Fruit fly (Drosophila melanogaster) whole organism, embryonic: ENCODE data around the gene Cdk1.

Experiments
- Bdp1 ChIP-seq: fragments of 200-800 bp; sonication (Bioruptor generic); optimal IDR thresholded peaks from 3 replicates; lab custom pipeline; 2016; ENCODE audit warnings: missing biosample characterization, missing genetic modification characterization
- CG10979 ChIP-seq: fragments of 200-800 bp; sonication (Bioruptor generic); optimal IDR thresholded peaks from 2 replicates; lab custom pipeline; 2018; ENCODE audit warnings: missing biosample characterization, mild to moderate bottlenecking, missing genetic modification characterization, moderate library complexity
- CG11093 ChIP-seq: fragments of 200-800 bp; sonication (Bioruptor generic); IDR thresholded peaks from 3 replicates; pipeline ENCODE4 v1.3.6; 2022; ENCODE audit warnings: missing biosample characterization, missing genetic modification characterization
- CG11456 ChIP-seq: fragments of 200-800 bp; sonication (Bioruptor generic); IDR thresholded peaks from 3 replicates; pipeline ENCODE4 v1.3.6; 2022; ENCODE audit warnings: missing biosample characterization, missing genetic modification characterization
- CG11696 ChIP-seq: fragments of 200-800 bp; sonication (Bioruptor generic); IDR thresholded peaks from 2 replicates; pipeline ENCODE4 v1.3.6; 2022; ENCODE audit warnings: missing biosample characterization, missing genetic modification characterization
- CG12104 ChIP-seq: fragments of 200-800 bp; sonication (Bioruptor generic); optimal IDR thresholded peaks from 3 replicates; lab custom pipeline; 2016; ENCODE audit warnings: missing biosample characterization, missing genetic modification characterization
- CG14441 ChIP-seq: fragments of 200-800 bp; sonication (Bioruptor generic); IDR thresholded peaks from 2 replicates; pipeline ENCODE4 v1.3.6; 2022; ENCODE audit warnings: missing biosample characterization, missing genetic modification characterization
- CG14710 ChIP-seq: fragments of 200-800 bp; sonication (Bioruptor generic); optimal IDR thresholded peaks from 3 replicates; lab custom pipeline; 2019; ENCODE audit warnings: missing biosample characterization, mild to moderate bottlenecking, missing genetic modification characterization, moderate library complexity
- CG15073 ChIP-seq: fragments of 200-800 bp; sonication (Bioruptor generic); optimal IDR thresholded peaks from 2 replicates; lab custom pipeline; 2016; ENCODE audit warnings: missing biosample characterization, missing genetic modification characterization
- CG17385 ChIP-seq: fragments of 200-800 bp; sonication (Bioruptor generic); optimal IDR thresholded peaks from 3 replicates; lab custom pipeline; 2018; ENCODE audit warnings: missing biosample characterization, mild to moderate bottlenecking, missing genetic modification characterization
- CG1792 ChIP-seq: fragments of 200-800 bp; sonication (Bioruptor generic); optimal IDR thresholded peaks from 2 replicates; lab custom pipeline; 2016; ENCODE audit warnings: missing biosample characterization, missing genetic modification characterization
- CG18476 ChIP-seq: fragments of 200-800 bp; sonication (Bioruptor generic); optimal IDR thresholded peaks from 2 replicates; lab custom pipeline; 2016; ENCODE audit warnings: missing biosample characterization, mild to moderate bottlenecking, missing genetic modification characterization
- CG2129 ChIP-seq: fragments of 200-800 bp; sonication (Bioruptor generic); IDR thresholded peaks from 2 replicates; pipeline ENCODE4 v1.3.6; 2022; ENCODE audit warnings: missing biosample characterization, missing genetic modification characterization; ENCODE audit not compliant: partially characterized antibody
- CG2678 ChIP-seq: fragments of 200-800 bp; sonication (Bioruptor generic); optimal IDR thresholded peaks from 3 replicates; lab custom pipeline; 2019; ENCODE audit warnings: missing biosample characterization, mild to moderate bottlenecking, missing genetic modification characterization, moderate library complexity
- CG31441 ChIP-seq: fragments of 200-800 bp; sonication (Bioruptor generic); IDR thresholded peaks from 2 replicates; pipeline ENCODE4 v1.3.6; 2022; ENCODE audit warnings: missing biosample characterization, missing genetic modification characterization
- CG34224 ChIP-seq: fragments of 200-800 bp; sonication (Bioruptor generic); IDR thresholded peaks from 3 replicates; pipeline ENCODE4 v1.3.6; 2022; ENCODE audit warnings: missing biosample characterization, missing genetic modification characterization; ENCODE audit not compliant: partially characterized antibody
- CG6175 ChIP-seq: fragments of 200-800 bp; sonication (Bioruptor generic); IDR thresholded peaks from 3 replicates; pipeline ENCODE4 v1.3.6; 2022; ENCODE audit warnings: missing biosample characterization, missing genetic modification characterization
- CG6765 ChIP-seq: fragments of 200-800 bp; sonication (Bioruptor generic); optimal IDR thresholded peaks from 3 replicates; lab custom pipeline; 2017; ENCODE audit warnings: missing biosample characterization, mild to moderate bottlenecking, missing genetic modification characterization
- CG7987 ChIP-seq: fragments of 200-800 bp; sonication (Bioruptor generic); optimal IDR thresholded peaks from 2 replicates; lab custom pipeline; 2018; ENCODE audit warnings: missing biosample characterization, mild to moderate bottlenecking, missing genetic modification characterization, moderate library complexity
- CG8290 ChIP-seq, 3 experiments: fragments of 200-800 bp; sonication (Bioruptor generic); optimal IDR thresholded peaks; 2 replicates each; lab custom pipeline; 2016 to 2019; ENCODE audit warnings: missing biosample characterization in 3 of 3, missing genetic modification characterization in 3 of 3, mild to moderate bottlenecking in 2 of 3, moderate library complexity in 1 of 3
- CHES-1-like ChIP-seq: fragments of 200-800 bp; sonication (Bioruptor generic); optimal IDR thresholded peaks from 2 replicates; lab custom pipeline; 2016; ENCODE audit warnings: missing biosample characterization, missing genetic modification characterization
- Chrac-16 ChIP-seq: fragments of 200-800 bp; sonication (Bioruptor generic); optimal IDR thresholded peaks from 3 replicates; lab custom pipeline; 2016; ENCODE audit warnings: missing biosample characterization, missing genetic modification characterization
- Dfd ChIP-seq, 2 experiments: fragments of >200 bp; optimal IDR thresholded peaks; 2 replicates each; lab custom pipeline; 2017; ENCODE audit warnings: missing biosample characterization in 2 of 2, missing genetic modification characterization in 2 of 2
- E2f2 ChIP-seq: fragments of 200-800 bp; sonication (Bioruptor generic); IDR thresholded peaks from 2 replicates; pipeline ENCODE4 v1.3.6; 2022; ENCODE audit warnings: missing biosample characterization, missing genetic modification characterization
- Ets65A ChIP-seq: fragments of 200-800 bp; sonication (Bioruptor generic); peaks from one replicate; lab custom pipeline; 2016; ENCODE audit warnings: missing biosample characterization, missing genetic modification characterization
- Nf-YB ChIP-seq: fragments of 200-800 bp; sonication (Bioruptor generic); optimal IDR thresholded peaks from 3 replicates; lab custom pipeline; 2019; ENCODE audit warnings: missing biosample characterization, mild to moderate bottlenecking, missing genetic modification characterization, moderate library complexity
- Nf-YC ChIP-seq: fragments of 200-800 bp; optimal IDR thresholded peaks from 3 replicates; lab custom pipeline; 2019; ENCODE audit warnings: missing biosample characterization, mild to moderate bottlenecking, missing genetic modification characterization, moderate library complexity
- Poxn ChIP-seq: fragments of 200-800 bp; sonication (Bioruptor generic); IDR thresholded peaks from 2 replicates; pipeline ENCODE4 v1.3.6; 2022; ENCODE audit warnings: missing biosample characterization, missing genetic modification characterization
- Ptx1 ChIP-seq: fragments of 200-800 bp; sonication (Bioruptor generic); IDR thresholded peaks from 2 replicates; pipeline ENCODE4 v1.3.6; 2022; ENCODE audit warnings: missing biosample characterization, missing genetic modification characterization
- Sry-δ ChIP-seq: fragments of 200-800 bp; sonication (Bioruptor generic); optimal IDR thresholded peaks from 2 replicates; lab custom pipeline; 2016; ENCODE audit warnings: missing biosample characterization, missing genetic modification characterization
- ato ChIP-seq: fragments of 200-800 bp; sonication (Bioruptor generic); IDR thresholded peaks from 2 replicates; pipeline ENCODE4 v1.3.6; 2022; ENCODE audit warnings: missing biosample characterization, missing genetic modification characterization; ENCODE audit not compliant: partially characterized antibody
- az2 ChIP-seq: fragments of 200-800 bp; sonication (Bioruptor generic); optimal IDR thresholded peaks from 3 replicates; lab custom pipeline; 2016; ENCODE audit warnings: missing biosample characterization, missing genetic modification characterization
- bowl ChIP-seq: fragments of 200-800 bp; sonication (Bioruptor generic); IDR thresholded peaks from 2 replicates; pipeline ENCODE4 v1.3.6; 2022; ENCODE audit warnings: missing biosample characterization, missing genetic modification characterization
- br ChIP-seq: fragments of >200 bp; optimal IDR thresholded peaks from 2 replicates; lab custom pipeline; 2017
- da ChIP-seq: fragments of 200-800 bp; sonication (Bioruptor generic); optimal IDR thresholded peaks from 2 replicates; lab custom pipeline; 2016; ENCODE audit warnings: missing biosample characterization, missing genetic modification characterization
- fd64A ChIP-seq: fragments of 200-800 bp; sonication (Bioruptor generic); optimal IDR thresholded peaks from 3 replicates; lab custom pipeline; 2018; ENCODE audit warnings: missing biosample characterization, mild to moderate bottlenecking, missing genetic modification characterization
- fd96Cb ChIP-seq: fragments of 200-800 bp; sonication (Bioruptor generic); optimal IDR thresholded peaks from 2 replicates; lab custom pipeline; 2018; ENCODE audit warnings: missing biosample characterization, mild to moderate bottlenecking, missing genetic modification characterization, moderate library complexity
- hth ChIP-seq: fragments of >200 bp; optimal IDR thresholded peaks from 2 replicates; lab custom pipeline; 2017; ENCODE audit warnings: inconsistent platforms
- jigr1 ChIP-seq: fragments of 200-800 bp; sonication (Bioruptor generic); IDR thresholded peaks from 3 replicates; pipeline ENCODE4 v1.3.6; 2022; ENCODE audit warnings: missing biosample characterization, missing genetic modification characterization
- luna ChIP-seq: fragments of 200-800 bp; sonication (Bioruptor generic); optimal IDR thresholded peaks from 2 replicates; lab custom pipeline; 2016; ENCODE audit warnings: missing biosample characterization, missing genetic modification characterization
- odd ChIP-seq: fragments of 200-800 bp; sonication (Bioruptor generic); optimal IDR thresholded peaks from 2 replicates; lab custom pipeline; 2017; ENCODE audit warnings: missing biosample characterization, mild to moderate bottlenecking, missing genetic modification characterization
- ranshi ChIP-seq: fragments of 200-800 bp; sonication (Bioruptor generic); IDR thresholded peaks from 2 replicates; pipeline ENCODE4 v1.3.6; 2022; ENCODE audit warnings: missing biosample characterization, missing genetic modification characterization
- tgo ChIP-seq: fragments of 200-800 bp; sonication (Bioruptor generic); IDR thresholded peaks from 3 replicates; pipeline ENCODE4 v1.3.6; 2022; ENCODE audit warnings: missing biosample characterization, missing genetic modification characterization
- tll ChIP-seq, 2 experiments: fragments of 200-800 bp in 1 of 2; fragments of >200 bp in 1 of 2; sonication (Bioruptor generic) in 1 of 2; optimal IDR thresholded peaks; 2 replicates each; lab custom pipeline; 2017 to 2019; ENCODE audit warnings: missing biosample characterization in 2 of 2, missing genetic modification characterization in 2 of 2, mild to moderate bottlenecking in 1 of 2, moderate library complexity in 1 of 2
- trem ChIP-seq: fragments of 200-800 bp; optimal IDR thresholded peaks from 3 replicates; lab custom pipeline; 2019; ENCODE audit warnings: missing biosample characterization, mild to moderate bottlenecking, missing genetic modification characterization, moderate library complexity
- twi ChIP-seq: fragments of 200-800 bp; optimal IDR thresholded peaks from 2 replicates; lab custom pipeline; 2019; ENCODE audit warnings: missing biosample characterization, mild to moderate bottlenecking, missing genetic modification characterization, moderate library complexity
- vfl ChIP-seq: fragments of 200-800 bp; sonication (Bioruptor generic); optimal IDR thresholded peaks from 2 replicates; lab custom pipeline; 2016; ENCODE audit warnings: missing biosample characterization, missing genetic modification characterization
- vvl ChIP-seq: fragments of 200-800 bp; sonication (Bioruptor generic); IDR thresholded peaks from 2 replicates; pipeline ENCODE4 v1.3.6; 2022; ENCODE audit warnings: missing biosample characterization, missing genetic modification characterization
- wdn ChIP-seq: fragments of 200-800 bp; sonication (Bioruptor generic); IDR thresholded peaks from 2 replicates; pipeline ENCODE4 v1.3.6; 2022; ENCODE audit warnings: missing biosample characterization, missing genetic modification characterization

The Cdk1 gene

dm6 chr2L:10413251-10414127 lies 27.4 kb upstream of the Cdk1 start, which contains the start of the genes CG5355 and Klp31E (continued):
- peak; percentile 64; the same call in 2 of the 3 replicates for TF ChIP-seq tgo (GFP tag; lab: Robert Waterston, UW)
- no peak for TF ChIP-seq tll (GFP tag; optimal IDR thresholded peaks at IDR 0.05; lab: Kevin White, UChicago)
- TF ChIP-seq br (lab: Kevin White, UChicago) = no peak
- TF ChIP-seq odd (GFP tag; lab: Kevin White, UChicago) = peak; percentile 63
- TF ChIP-seq CG14710 = peak; percentile 83
- TF ChIP-seq Sry-δ = peak; percentile 69
- TF ChIP-seq Bdp1 (GFP tag; lab: Kevin White, UChicago) = peak; percentile 17
- TF ChIP-seq fd96Cb (tag; lab: Kevin White, UChicago) = peak; percentile 64
- TF ChIP-seq CG11696 (GFP tag; lab: Robert Waterston, UW) = peak; percentile 61; the same call in 1 of the 2 replicates
- TF ChIP-seq CG6175 = no peak
- TF ChIP-seq CHES-1-like (GFP tag; lab: Kevin White, UChicago) = peak; percentile 29
- TF ChIP-seq E2f2 (GFP tag; lab: Robert Waterston, UW) = no peak; the same call in 1 of the 2 replicates
- TF ChIP-seq CG7987 (GFP tag; lab: Kevin White, UChicago) = no peak
- no peak; the same call in 1 of the 2 replicates for TF ChIP-seq CG2129 (GFP tag; lab: Robert Waterston, UW)
- TF ChIP-seq CG6765 (GFP tag; lab: Kevin White, UChicago) = peak; percentile 7
- TF ChIP-seq CG11456 (GFP tag; lab: Robert Waterston, UW) = 0 out of 3 replicates have a peak, but pooled peaks have one; percentile 42
- peak; percentile 62 for TF ChIP-seq vvl (GFP tag; lab: Robert Waterston, UW)
- TF ChIP-seq CG10979 = peak; percentile 72
- no peak for TF ChIP-seq CG15073
- TF ChIP-seq twi (tag; lab: Kevin White, UChicago) = peak; percentile 69
- TF ChIP-seq Chrac-16 (GFP tag; lab: Kevin White, UChicago) = peak; percentile 66
- peak; percentile 50 for TF ChIP-seq Nf-YB (GFP tag; lab: Kevin White, UChicago)
- TF ChIP-seq luna (GFP tag; lab: Kevin White, UChicago) = no peak
- 0 out of 2 replicates have a peak, but pooled peaks have one; percentile 44 for TF ChIP-seq ranshi (GFP tag; lab: Robert Waterston, UW)
- peak; percentile 41 for TF ChIP-seq da
- TF ChIP-seq hth (lab: Kevin White, UChicago) = no peak
- peak; percentile 69 for TF ChIP-seq CG12104 (GFP tag; lab: Kevin White, UChicago)
- TF ChIP-seq ato (GFP tag; lab: Robert Waterston, UW) = peak; percentile 42; the same call in 1 of the 2 replicates
- peak; percentile 71 for TF ChIP-seq Ptx1 (GFP tag; lab: Robert Waterston, UW)
- no peak for TF ChIP-seq Dfd (GFP tag; optimal IDR thresholded peaks at IDR 0.05; lab: Kevin White, UChicago)
- TF ChIP-seq az2 = peak; percentile 69
- no peak for TF ChIP-seq bowl (GFP tag; lab: Robert Waterston, UW)
- TF ChIP-seq jigr1 = no peak
- peak; percentile 71 for TF ChIP-seq CG34224 (GFP tag; lab: Robert Waterston, UW)
- TF ChIP-seq fd64A (GFP tag; lab: Kevin White, UChicago) = no peak
- peak; percentile 15 for TF ChIP-seq vfl (GFP tag; lab: Kevin White, UChicago)
- TF ChIP-seq CG2678 (tag; lab: Kevin White, UChicago) = no peak
- no peak for TF ChIP-seq CG14441 (GFP tag; lab: Robert Waterston, UW)
- TF ChIP-seq trem = peak; percentile 39
- no peak for TF ChIP-seq wdn (GFP tag; lab: Robert Waterston, UW)
- TF ChIP-seq CG31441 (GFP tag; lab: Robert Waterston, UW) = no peak
- peak; percentile 33 for TF ChIP-seq CG18476 (GFP tag; lab: Kevin White, UChicago)
- TF ChIP-seq CG8290 (GFP tag; optimal IDR thresholded peaks at IDR 0.05; lab: Kevin White, UChicago) = peak; percentile 24
- no peak for TF ChIP-seq CG8290 (tag; optimal IDR thresholded peaks at IDR 0.05; lab: Kevin White, UChicago)
- peak; percentile 76 for TF ChIP-seq Nf-YC (tag; lab: Kevin White, UChicago)
- TF ChIP-seq CG11093 = no peak
- TF ChIP-seq Poxn (GFP tag; lab: Robert Waterston, UW) = no peak
- TF ChIP-seq Ets65A = peak; percentile 72
- TF ChIP-seq CG1792 (GFP tag; lab: Kevin White, UChicago) = peak; percentile 42
- TF ChIP-seq CG17385 = peak; percentile 47
